Worm (Caenorhabditis elegans): ENCODE results near the gene F53G2.3.

The F53G2.3 gene

ce11 chrII:2478543-2478942 lies 1.7 kb upstream of the F53G2.3 start, which contains the start of gene mnat-1:
TSS of gene mnat-1 (minus strand) at chrII:2478643.
- no peak for TF ChIP-seq F55B11.4 (tag; optimal IDR thresholded peaks at IDR 0.05; ENCODE audit: borderline replicate concordance, insufficient read depth)
- TF ChIP-seq mes-4 (tag; optimal IDR thresholded peaks at IDR 0.05): no peak
- no peak for TF ChIP-seq madf-8 (GFP tag; conservative IDR thresholded peaks at IDR 0.05)
- no peak for TF ChIP-seq nhr-179 (tag; optimal IDR thresholded peaks at IDR 0.05)
- TF ChIP-seq attf-3 (GFP tag; conservative IDR thresholded peaks at IDR 0.05): no peak
- no peak for TF ChIP-seq F33H1.4 (GFP tag; IDR thresholded peaks at IDR 0.05)
- TF ChIP-seq repo-1 (tag; optimal IDR thresholded peaks at IDR 0.05): no peak
- no peak for TF ChIP-seq bed-2 (GFP tag; IDR thresholded peaks at IDR 0.05)
- TF ChIP-seq let-607 (tag; optimal IDR thresholded peaks at IDR 0.05): no peak
- TF ChIP-seq snpc-3.4 (tag; optimal IDR thresholded peaks at IDR 0.05): no peak
- TF ChIP-seq ceh-40 (GFP tag; IDR thresholded peaks at IDR 0.05): no peak
- TF ChIP-seq ztf-3 (GFP tag; optimal IDR thresholded peaks at IDR 0.05): no peak
- no peak for TF ChIP-seq egl-44 (GFP tag; IDR thresholded peaks at IDR 0.05)
- TF ChIP-seq atf-7 (tag; optimal IDR thresholded peaks at IDR 0.05): no peak

- TF ChIP-seq ztf-22 (GFP tag; optimal IDR thresholded peaks at IDR 0.05) (no peak), pbrm-1 (GFP tag; IDR thresholded peaks at IDR 0.05) (no peak), snpc-1.1 (tag; optimal IDR thresholded peaks at IDR 0.05; ENCODE audit: insufficient read depth) (no peak), mcd-1 (GFP tag; IDR thresholded peaks at IDR 0.05) (peak; percentile 39; the same call in 1 of the 2 replicates), nhr-27 (tag; optimal IDR thresholded peaks at IDR 0.05) (no peak), madf-6 (GFP tag; IDR thresholded peaks at IDR 0.05) (no peak), lsl-1 (GFP tag; optimal IDR thresholded peaks at IDR 0.05) (peak; percentile 33), ekl-4 (GFP tag; IDR thresholded peaks at IDR 0.05) (no peak)
Measured at ce11 chrII:2479047-2479446, 1.2 kb upstream of the F53G2.3 start, which contains the start of gene F53G2.12. TSS of gene F53G2.12 (minus strand) at chrII:2479090.

DNA sequence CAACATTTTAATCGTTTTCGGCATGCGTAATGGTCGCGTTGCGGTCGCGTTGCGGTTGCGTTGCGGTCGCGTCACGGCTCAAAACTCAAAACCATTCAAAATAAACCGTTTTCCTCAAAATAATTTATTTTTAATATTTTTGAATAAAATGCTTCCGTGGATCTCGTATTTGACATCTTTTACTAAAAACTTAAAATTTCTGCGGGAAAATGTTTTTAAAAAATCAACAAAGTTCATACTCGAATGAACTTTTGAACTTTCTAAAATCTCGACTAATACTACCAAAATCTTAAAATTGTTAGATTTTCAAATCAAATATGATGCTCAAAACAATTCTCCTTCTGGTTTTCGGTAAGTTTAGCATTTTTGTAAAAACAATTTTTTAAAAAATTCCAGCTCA lies 1.4 kb downstream of the F53G2.3 start, which contains the start of gene F53G2.2:
TSS of gene F53G2.2 (plus strand) at position 301 of the 400 bp plus-strand sequence.
- TF ChIP-seq akir-1 (GFP tag; optimal IDR thresholded peaks at IDR 0.05) (no peak), cebp-2 (GFP tag; IDR thresholded peaks at IDR 0.05) (no peak), madf-8 (GFP tag; conservative IDR thresholded peaks at IDR 0.05) (no peak), zfh-2 (GFP tag; conservative IDR thresholded peaks at IDR 0.05) (no peak)

- TF ChIP-seq B0336.3 (GFP tag; IDR thresholded peaks at IDR 0.05) (no peak), snpc-1.3 (tag; optimal IDR thresholded peaks at IDR 0.05; ENCODE audit: insufficient read depth) (no peak), ztf-22 (GFP tag; optimal IDR thresholded peaks at IDR 0.05) (no peak), akir-1 (GFP tag; optimal IDR thresholded peaks at IDR 0.05) (no peak), let-607 (tag; optimal IDR thresholded peaks at IDR 0.05) (no peak), dox-1 (GFP tag; IDR thresholded peaks at IDR 0.05) (no peak), sptf-2 (GFP tag; optimal IDR thresholded peaks at IDR 0.05) (no peak), snpc-3.4 (tag; optimal IDR thresholded peaks at IDR 0.05) (no peak), lag-1 (GFP tag; IDR thresholded peaks at IDR 0.05) (no peak), Y56A3A.18 (GFP tag; IDR thresholded peaks at IDR 0.05) (no peak), sea-2 (GFP tag; IDR thresholded peaks at IDR 0.05) (no peak), efl-1 (GFP tag; optimal IDR thresholded peaks at IDR 0.05) (no peak), ceh-100 (GFP tag; IDR thresholded peaks at IDR 0.05) (no peak), zim-3 (tag; optimal IDR thresholded peaks at IDR 0.05) (no peak), F49E8.2 (tag; optimal IDR thresholded peaks at IDR 0.05; ENCODE audit: insufficient read depth) (no peak), ztf-28 (GFP tag; IDR thresholded peaks at IDR 0.05) (no peak), mcd-1 (GFP tag; IDR thresholded peaks at IDR 0.05) (no peak)
Measured at ce11 chrII:2483507-2483906, 3.3 kb downstream of the F53G2.3 start, which contains the start of gene F53G2.13. TSS of gene F53G2.13 (plus strand) at chrII:2483807.
